Worm (Caenorhabditis elegans): ENCODE results near the gene chst-1.

The chst-1 gene

DNA sequence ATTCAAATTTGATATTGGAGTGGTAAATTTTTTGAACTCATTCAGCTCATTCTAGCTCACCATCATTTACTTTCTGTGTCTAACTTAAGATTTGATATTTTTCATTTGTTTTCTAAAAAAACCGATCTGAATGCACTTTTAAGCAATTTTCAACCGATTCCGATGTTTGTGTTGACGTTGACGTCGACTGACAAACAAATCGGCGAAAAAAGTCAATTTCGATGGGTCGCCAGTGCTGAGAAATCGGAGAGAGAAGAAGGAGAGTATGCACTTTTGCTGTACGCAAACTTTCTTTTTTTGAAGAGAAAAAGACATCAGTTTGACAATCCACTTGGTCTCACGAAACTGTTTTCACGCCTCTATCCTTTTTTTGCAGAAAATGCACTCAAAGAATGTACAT, 18.7 kb upstream of the chst-1 start:
- TF ChIP-seq ama-1 (optimal IDR thresholded peaks at IDR 0.05) (no peak), ama-1 (GFP tag; optimal IDR thresholded peaks at IDR 0.05) (no peak), ztf-18 (tag; optimal IDR thresholded peaks at IDR 0.05) (no peak), ztf-22 (GFP tag; optimal IDR thresholded peaks at IDR 0.05) (no peak), snpc-1.1 (tag; optimal IDR thresholded peaks at IDR 0.05; ENCODE audit: insufficient read depth) (no peak), nfya-1 (tag; optimal IDR thresholded peaks at IDR 0.05; ENCODE audit: borderline replicate concordance, insufficient read depth) (no peak), pbrm-1 (GFP tag; IDR thresholded peaks at IDR 0.05) (no peak), egrh-3 (GFP tag; IDR thresholded peaks at IDR 0.05) (no peak), unc-62 (GFP tag; optimal IDR thresholded peaks at IDR 0.05) (no peak), B0336.3 (GFP tag; IDR thresholded peaks at IDR 0.05) (no peak), die-1 (tag; optimal IDR thresholded peaks at IDR 0.05) (no peak), K12H6.12 (tag; optimal IDR thresholded peaks at IDR 0.05) (no peak)

DNA sequence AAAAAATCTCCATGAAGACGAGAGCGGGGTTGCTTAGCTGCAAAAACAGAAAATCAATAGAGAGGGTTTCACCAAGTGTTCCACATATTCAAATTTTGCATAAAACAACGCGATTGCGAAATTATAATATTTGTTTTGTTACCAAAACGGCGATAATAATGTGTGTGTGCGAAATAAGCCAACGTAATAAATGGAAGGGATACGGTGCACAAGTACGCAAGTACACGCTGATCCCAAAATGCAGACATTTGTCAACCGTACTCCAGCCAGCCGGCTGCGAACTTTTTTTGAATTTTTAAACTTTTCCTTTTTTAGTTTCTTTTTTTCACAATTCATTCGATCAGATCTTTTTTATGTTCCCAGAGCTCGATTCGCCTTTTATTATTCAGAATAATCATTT, 18.1 kb upstream of the chst-1 start, which contains the start of gene ire-1:
ire-1 (minus strand) TSS at position 44 of the 400 bp plus-strand sequence.
- no peak for TF ChIP-seq lag-1 (GFP tag; IDR thresholded peaks at IDR 0.05)
- TF ChIP-seq aptf-3 (GFP tag; IDR thresholded peaks at IDR 0.05) = no peak
- TF ChIP-seq rpc-1 (optimal IDR thresholded peaks at IDR 0.05) = no peak
- no peak for TF ChIP-seq rpc-1 (tag; optimal IDR thresholded peaks at IDR 0.05)
- no peak for TF ChIP-seq ccch-3 (GFP tag; optimal IDR thresholded peaks at IDR 0.05)
- TF ChIP-seq T07F8.4 (tag; optimal IDR thresholded peaks at IDR 0.05) = no peak
- no peak for TF ChIP-seq rcor-1 (GFP tag; IDR thresholded peaks at IDR 0.05)
- TF ChIP-seq athp-1 (tag; optimal IDR thresholded peaks at IDR 0.05) = no peak
- TF ChIP-seq F10E7.11 (tag; optimal IDR thresholded peaks at IDR 0.05) = no peak
- TF ChIP-seq ZK185.1 (tag; optimal IDR thresholded peaks at IDR 0.05; ENCODE audit: poor library complexity, severe bottlenecking) = peak; percentile 37
- no peak for TF ChIP-seq aptf-2 (GFP tag; conservative IDR thresholded peaks at IDR 0.05)
- no peak for TF ChIP-seq let-526 (GFP tag; IDR thresholded peaks at IDR 0.05)
- TF ChIP-seq madf-3 (GFP tag; IDR thresholded peaks at IDR 0.05) = no peak
- TF ChIP-seq B0336.3 (GFP tag; IDR thresholded peaks at IDR 0.05) = no peak
- TF ChIP-seq F33H1.4 (GFP tag; IDR thresholded peaks at IDR 0.05) = peak; percentile 45; the same call in 1 of the 2 replicates
- TF ChIP-seq ceh-40 (GFP tag; IDR thresholded peaks at IDR 0.05) = no peak
- TF ChIP-seq K12H6.12 (tag; optimal IDR thresholded peaks at IDR 0.05) = peak; percentile 33
- no peak for TF ChIP-seq F39B2.1 (GFP tag; IDR thresholded peaks at IDR 0.05)
- no peak for TF ChIP-seq repo-1 (tag; optimal IDR thresholded peaks at IDR 0.05)
- TF ChIP-seq lin-40 (tag; optimal IDR thresholded peaks at IDR 0.05) = no peak
- no peak for TF ChIP-seq hmg-20 (GFP tag; IDR thresholded peaks at IDR 0.05)
- no peak for TF ChIP-seq mel-28 (tag; optimal IDR thresholded peaks at IDR 0.05; ENCODE audit: borderline replicate concordance)
- TF ChIP-seq sptf-2 (GFP tag; optimal IDR thresholded peaks at IDR 0.05) = no peak
- TF ChIP-seq dpff-1 (tag; optimal IDR thresholded peaks at IDR 0.05) = no peak
- TF ChIP-seq Y53G8AR.9 (GFP tag; conservative IDR thresholded peaks at IDR 0.05) = no peak
- TF ChIP-seq F23B12.7 (tag; optimal IDR thresholded peaks at IDR 0.05; ENCODE audit: insufficient read depth) = peak; percentile 64
- no peak for TF ChIP-seq bed-2 (GFP tag; IDR thresholded peaks at IDR 0.05)
- no peak for TF ChIP-seq T26A5.8 (tag; optimal IDR thresholded peaks at IDR 0.05)
- no peak for TF ChIP-seq mcd-1 (GFP tag; IDR thresholded peaks at IDR 0.05)
- TF ChIP-seq F49E8.2 (tag; optimal IDR thresholded peaks at IDR 0.05; ENCODE audit: insufficient read depth) = peak; percentile 63
- TF ChIP-seq nhr-27 (tag; optimal IDR thresholded peaks at IDR 0.05) = no peak
- no peak for TF ChIP-seq tbx-9 (tag; optimal IDR thresholded peaks at IDR 0.05; ENCODE audit: borderline replicate concordance)
- TF ChIP-seq ztf-22 (GFP tag; optimal IDR thresholded peaks at IDR 0.05) = no peak
- no peak for TF ChIP-seq cebp-2 (GFP tag; IDR thresholded peaks at IDR 0.05)
- TF ChIP-seq ceh-91 (GFP tag; IDR thresholded peaks at IDR 0.05) = no peak
- TF ChIP-seq F22D6.2 (tag; optimal IDR thresholded peaks at IDR 0.05) = no peak
- TF ChIP-seq dpl-1 (GFP tag; optimal IDR thresholded peaks at IDR 0.05) = peak; percentile 3
- no peak for TF ChIP-seq ztf-26 (tag; optimal IDR thresholded peaks at IDR 0.05)
- TF ChIP-seq sea-2 (GFP tag; IDR thresholded peaks at IDR 0.05) = no peak
- TF ChIP-seq atf-7 (tag; optimal IDR thresholded peaks at IDR 0.05) = no peak

Measured in whole organism, young adult.